Fruit fly (Drosophila melanogaster) whole organism, adult: ENCODE results near the gene UQCR-C1.

ENCODE experiments used
- CG11617 ChIP-seq: fragments of 200-800 bp; sonication (Bioruptor generic); optimal IDR thresholded peaks from 2 replicates; lab custom pipeline; 2017; ENCODE audit warnings: mild to moderate bottlenecking, missing biosample characterization, missing genetic modification reagents, missing genetic modification characterization
- CG1620 ChIP-seq: fragments of 200-800 bp; sonication (Bioruptor generic); optimal IDR thresholded peaks from 2 replicates; lab custom pipeline; 2016; ENCODE audit warnings: missing biosample characterization, missing genetic modification characterization
- CG33017 ChIP-seq: fragments of 200-800 bp; sonication (Bioruptor generic); optimal IDR thresholded peaks from 2 replicates; lab custom pipeline; 2018; ENCODE audit warnings: missing biosample characterization, mild to moderate bottlenecking, missing genetic modification characterization, moderate library complexity
- CG5204 ChIP-seq: fragments of 200-800 bp; sonication (Bioruptor generic); optimal IDR thresholded peaks from 2 replicates; lab custom pipeline; 2016; ENCODE audit warnings: missing biosample characterization, missing genetic modification characterization
- CG7045 ChIP-seq: fragments of 200-800 bp; sonication (Bioruptor generic); optimal IDR thresholded peaks from 2 replicates; lab custom pipeline; 2017; ENCODE audit warnings: missing biosample characterization, mild to moderate bottlenecking, missing genetic modification characterization
- CG7101 ChIP-seq: fragments of 200-800 bp; sonication (Bioruptor generic); optimal IDR thresholded peaks from 2 replicates; lab custom pipeline; 2018; ENCODE audit warnings: missing biosample characterization, mild to moderate bottlenecking, missing genetic modification characterization, moderate library complexity
- Clk ChIP-seq: fragments of 200-800 bp; sonication (Bioruptor generic); optimal IDR thresholded peaks from 2 replicates; lab custom pipeline; 2017; ENCODE audit warnings: missing biosample characterization, missing genetic modification characterization
- cnc ChIP-seq, 2 experiments: fragments of >200 bp; optimal IDR thresholded peaks; 2 replicates each; lab custom pipeline; 2017
- kay ChIP-seq: fragments of 200-800 bp; sonication (Bioruptor generic); peaks from one replicate; lab custom pipeline; 2016; ENCODE audit warnings: missing biosample characterization, missing genetic modification characterization, borderline replicate concordance
- pad ChIP-seq: fragments of 200-800 bp; sonication (Bioruptor generic); optimal IDR thresholded peaks from 3 replicates; lab custom pipeline; 2017; ENCODE audit warnings: missing biosample characterization, missing genetic modification characterization, mild to moderate bottlenecking, moderate library complexity, missing genetic modification reagents
- tj ChIP-seq: fragments of 200-800 bp; sonication (Bioruptor generic); optimal IDR thresholded peaks from 3 replicates; lab custom pipeline; 2017; ENCODE audit warnings: missing biosample characterization, mild to moderate bottlenecking, missing genetic modification characterization, moderate library complexity

DNA sequence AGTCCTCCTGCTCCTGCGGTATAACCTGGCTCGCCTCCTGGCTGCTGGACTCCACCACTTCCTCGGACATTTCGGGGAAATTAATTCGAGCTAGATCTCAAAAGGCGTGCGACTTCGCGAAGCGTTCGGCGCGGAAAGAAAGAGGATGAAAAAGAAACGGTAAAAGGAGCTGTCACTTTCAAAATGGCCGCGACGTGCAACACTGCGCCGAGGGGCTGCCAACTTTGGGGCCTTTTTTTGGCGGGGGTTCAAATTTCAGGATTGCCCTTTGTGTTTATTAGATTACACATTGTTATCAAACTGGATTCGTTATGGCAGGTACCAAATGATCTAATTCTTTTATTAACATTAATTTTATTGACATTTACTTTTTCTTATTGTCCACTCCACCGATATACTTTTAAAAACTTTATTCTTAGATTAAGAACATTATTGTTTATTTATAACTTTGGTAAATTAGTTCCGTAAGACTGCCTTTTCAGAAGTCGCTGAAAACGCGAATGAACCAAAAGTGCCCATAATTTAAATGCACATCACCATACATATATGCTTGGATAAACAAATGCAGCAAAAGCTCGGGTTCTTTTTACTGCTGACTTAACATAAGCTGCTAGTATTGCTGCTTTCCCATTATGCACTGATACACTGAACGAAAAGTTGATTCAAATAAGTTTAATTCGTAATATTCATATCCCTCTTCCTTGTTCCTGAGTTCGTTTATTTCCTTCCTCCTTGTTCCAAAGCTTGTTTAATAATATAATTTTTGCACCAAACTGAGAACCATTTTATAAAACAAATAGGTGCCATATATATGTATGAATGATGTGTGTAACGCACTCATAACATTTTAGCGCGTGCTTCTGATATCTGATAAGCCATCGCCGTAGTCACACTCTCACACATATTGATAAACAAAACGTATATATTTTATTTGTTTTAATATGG is 11.6 kb downstream of the UQCR-C1 start, which contains the start of gene RpS5b:
- TF ChIP-seq CG11617 (GFP tag; lab: Kevin White, UChicago) (peak; percentile 10), CG7101 (tag; lab: Kevin White, UChicago) (peak; percentile 28), cnc (optimal IDR thresholded peaks at IDR 0.05; lab: Kevin White, UChicago) (no peak), kay (GFP tag; lab: Kevin White, UChicago) (no peak), CG5204 (no peak), tj (peak; percentile 99), CG33017 (tag; lab: Kevin White, UChicago) (no peak), Clk (no peak), pad (GFP tag; lab: Kevin White, UChicago) (peak; percentile 40), CG7045 (no peak), CG1620 (no peak)
